Worm (Caenorhabditis elegans) whole organism, late embryonic: ENCODE measurements around the gene grd-3.
"Not testable (repeated sequence)": the region's sequence is repeated elsewhere in the genome, so short reads cannot be mapped to it uniquely, and the experiment has no call there.

Source experiments
- ama-1 ChIP-seq: fragments of 150-350 bp; optimal IDR thresholded peaks from 2 replicates; lab custom pipeline; 2014
- ceh-34 ChIP-seq: sonication (generic microtip); optimal IDR thresholded peaks from 2 replicates; lab custom pipeline; 2016; ENCODE audit warnings: mild to moderate bottlenecking, missing genetic modification characterization, missing compliant biosample characterization
- ceh-9 ChIP-seq: sonication (generic microtip); optimal IDR thresholded peaks from 2 replicates; lab custom pipeline; 2016; ENCODE audit warnings: mild to moderate bottlenecking, missing genetic modification characterization, inconsistent platforms, missing compliant biosample characterization
- dmd-4 ChIP-seq: sonication (generic microtip); optimal IDR thresholded peaks from 2 replicates; lab custom pipeline; 2016; ENCODE audit warnings: borderline replicate concordance, missing genetic modification characterization, missing compliant biosample characterization
- hlh-15 ChIP-seq: sonication (generic microtip); optimal IDR thresholded peaks from 2 replicates; lab custom pipeline; 2016; ENCODE audit warnings: missing genetic modification characterization, missing compliant biosample characterization
- nfya-1 ChIP-seq: sonication (generic microtip); optimal IDR thresholded peaks from 2 replicates; lab custom pipeline; 2017; ENCODE audit warnings: missing genetic modification characterization, mild to moderate bottlenecking, missing compliant biosample characterization, antibody characterized with exemption, moderate library complexity
- pqm-1 ChIP-seq: sonication (generic microtip); optimal IDR thresholded peaks from 2 replicates; lab custom pipeline; 2016; ENCODE audit warnings: missing genetic modification characterization, missing compliant biosample characterization
- sox-4 ChIP-seq: sonication (generic microtip); optimal IDR thresholded peaks from 2 replicates; lab custom pipeline; 2017; ENCODE audit warnings: mild to moderate bottlenecking, missing genetic modification characterization, inconsistent platforms, missing compliant biosample characterization
- unc-42 ChIP-seq: sonication (generic microtip); optimal IDR thresholded peaks from 2 replicates; lab custom pipeline; 2016; ENCODE audit warnings: missing genotype, missing genetic modification characterization, missing compliant biosample characterization
- unc-86 ChIP-seq: sonication (generic microtip); optimal IDR thresholded peaks from 2 replicates; lab custom pipeline; 2016; ENCODE audit warnings: missing genetic modification characterization, missing compliant biosample characterization

ce11 chrIV:3394066-3394465 lies 45.4 kb upstream of the grd-3 start, which contains the start of gene C04C3.4:
- not testable (repeated sequence) for TF ChIP-seq ceh-9; unc-86 (tag; lab: Kevin White, UChicago); ama-1 (lab: Kevin White, UChicago); ceh-34 (tag; lab: Kevin White, UChicago); pqm-1 (tag; lab: Kevin White, UChicago); sox-4 (tag; lab: Kevin White, UChicago); nfya-1 (tag; lab: Kevin White, UChicago); dmd-4 (tag; lab: Kevin White, UChicago); unc-42 (tag; lab: Kevin White, UChicago); hlh-15 (tag; lab: Kevin White, UChicago)
